Fruit fly (Drosophila melanogaster): ENCODE results near the gene CG15169.

CG15169 gene

dm6 chr2L:19014032-19014880 is 23.4 kb downstream of the CG15169 start:
- TF ChIP-seq noc (tag; optimal IDR thresholded peaks at IDR 0.05), result peak; percentile 23

DNA sequence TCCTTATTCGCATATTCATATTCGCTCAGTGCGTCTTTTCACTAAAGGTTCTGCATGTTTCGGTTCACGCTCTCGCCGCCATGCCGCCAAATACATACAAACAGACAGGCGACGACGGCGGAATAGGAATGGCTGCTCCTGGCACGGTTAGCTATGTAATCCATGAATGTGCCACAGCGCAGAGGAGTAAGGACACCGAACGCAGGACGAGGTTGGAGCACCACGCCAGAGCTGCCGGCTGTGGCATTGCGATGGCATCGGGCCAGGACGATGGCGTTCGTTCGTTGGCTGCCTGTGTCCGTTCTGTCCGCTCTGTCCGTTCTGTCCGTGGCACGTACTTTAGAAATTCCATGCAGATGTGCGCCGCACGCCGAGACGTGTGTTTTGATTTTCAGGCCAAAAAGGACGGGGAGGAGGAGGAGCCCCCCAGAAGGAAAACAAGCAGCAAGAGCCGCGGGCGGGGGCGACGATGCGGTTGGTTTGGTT is 24.1 kb downstream of the CG15169 start:
- TF ChIP-seq noc (tag; optimal IDR thresholded peaks at IDR 0.05), result no peak

DNA sequence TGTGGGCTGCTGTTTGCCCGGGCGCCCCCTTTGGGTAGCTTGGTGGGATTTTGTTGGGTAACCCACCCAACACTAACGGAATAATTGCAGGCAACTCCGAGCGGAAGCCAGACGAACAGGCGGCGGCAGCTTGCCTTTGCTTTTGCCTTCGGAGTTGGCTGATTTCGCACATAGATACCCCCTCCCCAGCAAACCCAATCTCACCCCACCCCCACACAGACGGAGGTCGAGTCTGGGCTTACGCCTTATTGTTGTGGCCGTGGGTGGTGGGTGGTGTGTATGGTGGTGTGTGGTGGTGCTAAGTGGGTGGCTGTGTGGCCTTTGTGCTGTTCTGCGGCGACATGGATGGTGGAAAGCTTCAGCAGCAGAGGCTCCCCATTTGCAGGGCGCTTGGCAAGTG is 24.8 kb downstream of the CG15169 start:
- no peak for TF ChIP-seq noc (tag; optimal IDR thresholded peaks at IDR 0.05)

- TF ChIP-seq noc (tag; optimal IDR thresholded peaks at IDR 0.05), result no peak
Observed at dm6 chr2L:19017060-19017459, 26.2 kb downstream of the CG15169 start.

- TF ChIP-seq noc (tag; optimal IDR thresholded peaks at IDR 0.05), result no peak
Observed at dm6 chr2L:19018266-19018665, 27.4 kb downstream of the CG15169 start.

DNA sequence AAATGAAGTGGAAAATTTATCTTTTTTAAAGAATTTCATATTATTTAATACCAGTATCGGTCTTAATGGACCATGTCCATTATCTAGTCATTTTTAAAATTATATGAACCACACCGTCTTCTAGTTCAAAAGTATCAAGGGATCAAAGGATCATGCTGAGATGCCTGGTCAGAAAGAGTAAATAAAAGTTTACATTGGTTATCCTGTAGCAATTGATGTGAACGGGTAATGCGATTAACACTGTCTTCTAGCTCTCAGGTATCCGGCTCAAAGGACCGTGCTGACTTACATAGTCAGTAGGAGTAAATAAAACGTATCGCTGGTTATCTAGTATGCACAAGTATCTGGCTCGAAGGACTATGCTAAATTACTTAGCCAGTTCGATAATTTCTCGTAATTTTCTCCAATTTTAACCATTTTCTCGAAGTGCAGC is 28.4 kb downstream of the CG15169 start:
- TF ChIP-seq noc (tag; optimal IDR thresholded peaks at IDR 0.05), result no peak

DNA sequence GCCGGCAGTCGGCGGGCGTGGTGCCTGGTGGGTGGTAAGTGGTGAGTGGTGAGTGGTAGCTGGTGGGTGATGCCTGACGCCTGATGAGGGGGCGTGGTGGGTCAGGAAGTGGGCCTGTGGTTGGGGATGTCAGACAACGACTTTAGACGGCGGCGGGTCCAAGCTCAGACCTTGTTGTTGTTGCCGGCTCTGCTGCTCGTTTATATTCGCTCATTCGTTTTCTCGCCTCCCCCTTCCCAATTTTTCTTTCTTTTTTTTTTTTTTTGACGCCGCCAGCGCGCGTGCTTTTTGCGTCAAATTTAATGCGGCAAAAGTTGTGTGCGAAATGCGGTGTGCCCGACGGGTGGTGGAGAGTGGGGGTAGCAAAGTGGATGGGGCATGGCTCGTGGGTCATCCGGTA is 28.8 kb downstream of the CG15169 start:
- TF ChIP-seq noc (tag; optimal IDR thresholded peaks at IDR 0.05), result no peak

dm6 chr2L:19021278-19022220 is 30.7 kb downstream of the CG15169 start:
- TF ChIP-seq noc (tag; optimal IDR thresholded peaks at IDR 0.05), result peak; percentile 51

- TF ChIP-seq noc (tag; optimal IDR thresholded peaks at IDR 0.05), result no peak
Observed at dm6 chr2L:19022221-19022516, 31.3 kb downstream of the CG15169 start, which contains the start of gene CG15172. Gene CG15172, plus strand, starts transcription at chr2L:19022417.

DNA sequence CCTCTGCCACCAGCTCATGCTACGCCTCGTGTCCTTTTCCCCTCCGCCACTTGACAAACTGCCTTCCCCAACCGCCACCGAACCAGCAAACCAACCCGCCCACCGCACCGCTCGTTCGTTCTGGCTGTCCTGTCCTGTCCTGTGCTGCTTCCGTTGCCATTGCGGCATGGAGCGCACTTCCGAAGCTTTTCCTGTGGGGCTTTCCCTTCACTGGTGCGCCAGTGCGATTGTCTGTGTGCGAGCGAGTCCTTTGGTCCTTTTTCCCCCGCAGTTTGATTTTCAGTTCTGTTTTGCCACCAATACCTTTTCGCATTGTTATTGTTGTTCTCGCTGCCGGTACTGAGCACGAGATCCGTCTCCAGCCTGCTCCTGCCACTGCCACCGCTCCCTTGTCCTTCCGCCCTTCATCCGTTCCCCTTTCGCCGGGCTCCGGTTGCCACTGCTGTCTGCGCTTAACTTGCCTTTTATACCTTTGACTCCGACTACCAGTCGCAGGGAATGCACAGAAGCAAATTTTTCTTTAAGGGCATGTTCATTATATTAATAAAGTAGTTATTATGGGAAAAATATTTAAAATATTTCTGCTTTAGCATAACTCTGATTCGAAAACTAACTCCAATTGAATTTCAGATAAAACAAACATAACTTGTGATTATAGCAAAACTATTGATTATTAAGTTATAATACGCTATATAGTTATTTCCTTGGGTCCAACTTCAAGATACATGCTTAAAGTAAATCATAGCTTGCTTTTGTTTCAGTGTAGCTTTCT is 33.3 kb downstream of the CG15169 start:
- TF ChIP-seq noc (tag; optimal IDR thresholded peaks at IDR 0.05), result peak; percentile 50

- no peak for TF ChIP-seq noc (tag; optimal IDR thresholded peaks at IDR 0.05)
Observed at dm6 chr2L:19024744-19025059, 33.9 kb downstream of the CG15169 start.

- TF ChIP-seq noc (tag; optimal IDR thresholded peaks at IDR 0.05), result peak; percentile 45
Observed at dm6 chr2L:19026491-19027197, 35.8 kb downstream of the CG15169 start.

DNA sequence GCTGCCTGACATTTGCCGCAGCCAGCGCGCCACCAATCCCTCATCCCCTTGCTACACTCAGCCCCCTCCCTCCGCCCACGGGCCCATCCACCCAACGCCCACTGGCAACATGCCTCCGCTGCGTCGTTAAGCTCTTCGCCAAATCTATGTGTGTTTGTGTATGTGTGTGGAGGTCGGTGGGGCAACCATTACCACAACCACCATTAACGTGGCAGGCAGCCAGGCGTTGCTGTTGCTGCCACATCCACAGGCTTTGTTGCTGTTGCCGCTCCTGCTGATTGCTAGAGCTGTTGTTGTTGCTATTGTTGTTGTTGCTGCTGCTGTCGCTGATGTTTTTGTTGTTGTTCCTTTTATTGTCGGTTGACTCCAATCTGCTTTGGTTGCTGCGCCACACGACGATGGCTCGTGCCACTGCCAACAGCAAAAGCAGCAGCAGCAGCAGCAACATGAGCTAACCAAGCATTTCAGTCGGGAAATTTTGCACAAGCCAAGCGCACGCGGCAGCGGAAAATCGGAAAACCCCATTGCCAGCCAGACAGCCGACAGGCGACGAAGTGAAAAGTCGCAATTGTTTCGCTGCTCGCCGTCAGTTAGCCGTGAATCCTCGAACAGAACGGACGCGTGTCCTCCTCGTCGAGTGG is 36.5 kb downstream of the CG15169 start, which contains the start of gene Sidpn:
Gene Sidpn, plus strand, starts transcription at position 465 of the 641 bp plus-strand sequence.
- no peak for TF ChIP-seq noc (tag; optimal IDR thresholded peaks at IDR 0.05)

DNA sequence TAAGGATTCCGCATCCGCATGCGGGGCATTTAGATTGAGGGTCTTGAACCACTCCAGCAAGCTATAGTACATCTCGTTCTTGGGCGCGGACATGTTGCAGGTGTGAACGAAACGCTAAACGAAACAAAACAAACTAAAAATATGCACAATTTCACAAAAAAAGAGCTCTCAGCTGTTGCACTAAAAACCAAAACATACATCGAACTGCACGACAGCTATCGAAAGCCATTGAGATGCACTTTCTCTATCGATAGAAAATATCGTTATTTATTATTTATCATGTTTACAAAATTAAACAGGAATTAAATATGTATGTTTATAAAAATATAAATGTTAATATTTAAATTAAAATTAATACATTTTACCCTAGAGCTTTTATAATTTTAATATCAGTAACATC is 42.5 kb downstream of the CG15169 start, which contains the start of gene hook:
Gene hook, minus strand, starts transcription at position 211 of the 400 bp plus-strand sequence.
- no peak for TF ChIP-seq noc (tag; optimal IDR thresholded peaks at IDR 0.05)
